Fruit fly (Drosophila melanogaster): ENCODE measurements around the gene CG34175.

Gene CG34175

dm6 chr2L:3416527-3417304 is 18.9 kb downstream of the CG34175 start, which contains the start of gene CG31952 (continued):
- TF ChIP-seq ato (GFP tag; IDR thresholded peaks at IDR 0.05; ENCODE audit: partially characterized antibody) (no peak), CG7357 (GFP tag; IDR thresholded peaks at IDR 0.05) (no peak), HLH4C (GFP tag; IDR thresholded peaks at IDR 0.05; ENCODE audit: partially characterized antibody) (no peak), CG6813 (GFP tag; optimal IDR thresholded peaks at IDR 0.05) (no peak), gt (GFP tag; IDR thresholded peaks at IDR 0.05) (no peak), CG4328 (GFP tag; optimal IDR thresholded peaks at IDR 0.05) (no peak), CG15696 (tag; optimal IDR thresholded peaks at IDR 0.05) (no peak), grau (tag; optimal IDR thresholded peaks at IDR 0.05) (peak; percentile 37), HmgD (GFP tag; optimal IDR thresholded peaks at IDR 0.05) (no peak), chn (GFP tag; optimal IDR thresholded peaks at IDR 0.05) (no peak), ewg (GFP tag; optimal IDR thresholded peaks at IDR 0.05) (no peak), CG30020 (tag; optimal IDR thresholded peaks at IDR 0.05) (no peak), Pdp1 (GFP tag; optimal IDR thresholded peaks at IDR 0.05) (peak in 1 of 2 experiments; percentile 42), trh (GFP tag; optimal IDR thresholded peaks at IDR 0.05) (no peak), Atf3 (GFP tag; optimal IDR thresholded peaks at IDR 0.05) (no peak), CG5180 (GFP tag; optimal IDR thresholded peaks at IDR 0.05) (no peak), cwo (GFP tag; optimal IDR thresholded peaks at IDR 0.05) (no peak), MESR4 (GFP tag; optimal IDR thresholded peaks at IDR 0.05) (no peak), CG11695 (GFP tag; IDR thresholded peaks at IDR 0.05) (peak; percentile 55; the same call in 2 of the 3 replicates), CG3163 (GFP tag; optimal IDR thresholded peaks at IDR 0.05) (no peak), tx (GFP tag; optimal IDR thresholded peaks at IDR 0.05) (no peak), CG18619 (GFP tag; optimal IDR thresholded peaks at IDR 0.05) (no peak), Deaf1 (tag; optimal IDR thresholded peaks at IDR 0.05) (no peak), kay (GFP tag; optimal IDR thresholded peaks at IDR 0.05) (no peak), CoRest (tag; optimal IDR thresholded peaks at IDR 0.05) (peak; percentile 17), ATbp (GFP tag; optimal IDR thresholded peaks at IDR 0.05) (no peak), ab (GFP tag; optimal IDR thresholded peaks at IDR 0.05) (no peak), CG15479 (GFP tag; optimal IDR thresholded peaks at IDR 0.05) (no peak), tio (GFP tag; optimal IDR thresholded peaks at IDR 0.05) (no peak), Asciz (GFP tag; optimal IDR thresholded peaks at IDR 0.05) (no peak), CG11085 (GFP tag; IDR thresholded peaks at IDR 0.05) (no peak), CG7987 (GFP tag; optimal IDR thresholded peaks at IDR 0.05) (no peak), Ptx1 (GFP tag; IDR thresholded peaks at IDR 0.05) (0 out of 2 replicates have a peak, but pooled peaks have one; percentile 11), HLH54F (GFP tag; optimal IDR thresholded peaks at IDR 0.05) (no peak), caup (GFP tag; optimal IDR thresholded peaks at IDR 0.05; ENCODE audit: severe bottlenecking) (no peak), knrl (GFP tag; IDR thresholded peaks at IDR 0.05; ENCODE audit: partially characterized antibody) (no peak), CG5245 (GFP tag; optimal IDR thresholded peaks at IDR 0.05) (no peak), NfI (GFP tag; optimal IDR thresholded peaks at IDR 0.05) (no peak), unc-4 (GFP tag; IDR thresholded peaks at IDR 0.05; ENCODE audit: partially characterized antibody) (no peak), CTCF (GFP tag; optimal IDR thresholded peaks at IDR 0.05) (no peak), Atf6 (GFP tag; IDR thresholded peaks at IDR 0.05) (peak; percentile 33; the same call in 1 of the 2 replicates), CG1792 (GFP tag; optimal IDR thresholded peaks at IDR 0.05) (no peak), CG34224 (GFP tag; IDR thresholded peaks at IDR 0.05; ENCODE audit: partially characterized antibody) (no peak), Doc2 (GFP tag; IDR thresholded peaks at IDR 0.05) (no peak), Lhr (GFP tag; optimal IDR thresholded peaks at IDR 0.05) (no peak), Kr (GFP tag; optimal IDR thresholded peaks at IDR 0.05) (no peak), fu2 (GFP tag; optimal IDR thresholded peaks at IDR 0.05) (no peak), Hr51 (GFP tag; optimal IDR thresholded peaks at IDR 0.05) (peak in 1 of 2 experiments; percentile 33), CG1832 (GFP tag; optimal IDR thresholded peaks at IDR 0.05) (no peak)
